Fruit fly (Drosophila melanogaster) whole organism, embryonic: Measurements from ENCODE around the gene H.

Source experiments
- Asciz ChIP-seq: fragments of 200-800 bp; sonication (Bioruptor generic); optimal IDR thresholded peaks from 2 replicates; lab custom pipeline; 2017; ENCODE audit warnings: missing biosample characterization, mild to moderate bottlenecking, missing genetic modification characterization, missing genetic modification reagents
- Atf-2 ChIP-seq: fragments of 200-800 bp; sonication (Bioruptor generic); optimal IDR thresholded peaks from 2 replicates; lab custom pipeline; 2016; ENCODE audit warnings: missing biosample characterization, missing genetic modification characterization
- Awh ChIP-seq: fragments of 200-800 bp; sonication (Bioruptor generic); IDR thresholded peaks from 2 replicates; pipeline ENCODE4, ENCODE4 v1.3.6; 2022; ENCODE audit warnings: missing biosample characterization, missing genetic modification characterization
- Bgb ChIP-seq: fragments of 200-800 bp; sonication (Bioruptor generic); IDR thresholded peaks from 2 replicates; pipeline ENCODE4 v1.3.6; 2022; ENCODE audit warnings: missing biosample characterization, missing genetic modification characterization; ENCODE audit not compliant: partially characterized antibody
- CG1024 ChIP-seq: fragments of 200-800 bp; sonication (Bioruptor generic); IDR thresholded peaks from 2 replicates; pipeline ENCODE4 v1.3.6; 2022; ENCODE audit warnings: missing biosample characterization, missing genetic modification characterization
- CG10267 ChIP-seq: fragments of 200-800 bp; sonication (Bioruptor generic); optimal IDR thresholded peaks from 2 replicates; lab custom pipeline; 2018; ENCODE audit warnings: missing biosample characterization, mild to moderate bottlenecking, missing genetic modification characterization, moderate library complexity
- CG10565 ChIP-seq: fragments of 200-800 bp; sonication (Bioruptor generic); optimal IDR thresholded peaks from 3 replicates; lab custom pipeline; 2016; ENCODE audit warnings: missing biosample characterization, mild to moderate bottlenecking, missing genetic modification characterization
- CG10959 ChIP-seq: fragments of 200-800 bp; sonication (Bioruptor generic); IDR thresholded peaks from 2 replicates; pipeline ENCODE4 v1.3.6; 2022; ENCODE audit warnings: missing biosample characterization, missing genetic modification characterization
- CG11247 ChIP-seq: fragments of 200-800 bp; sonication (Bioruptor generic); IDR thresholded peaks from 2 replicates; pipeline ENCODE4 v1.3.6; 2022; ENCODE audit warnings: missing biosample characterization, missing genetic modification characterization
- CG11398 ChIP-seq: fragments of 200-800 bp; sonication (Bioruptor generic); optimal IDR thresholded peaks from 2 replicates; lab custom pipeline; 2016; ENCODE audit warnings: missing biosample characterization, missing genetic modification characterization
- CG12104 ChIP-seq: fragments of 200-800 bp; sonication (Bioruptor generic); optimal IDR thresholded peaks from 3 replicates; lab custom pipeline; 2016; ENCODE audit warnings: missing biosample characterization, missing genetic modification characterization
- CG12299 ChIP-seq: fragments of 200-800 bp; sonication (Bioruptor generic); optimal IDR thresholded peaks from 2 replicates; lab custom pipeline; 2018; ENCODE audit warnings: missing biosample characterization, mild to moderate bottlenecking, missing genetic modification characterization
- CG13287 ChIP-seq: fragments of 200-800 bp; sonication (Bioruptor generic); IDR thresholded peaks from 2 replicates; pipeline ENCODE4 v1.3.6; 2022; ENCODE audit warnings: missing biosample characterization, missing genetic modification characterization; ENCODE audit not compliant: partially characterized antibody
- CG13424 ChIP-seq: fragments of 200-800 bp; sonication (Bioruptor generic); optimal IDR thresholded peaks from 2 replicates; lab custom pipeline; 2019; ENCODE audit warnings: missing biosample characterization, mild to moderate bottlenecking, missing genetic modification characterization, moderate library complexity
- CG13624 ChIP-seq: fragments of 200-800 bp; sonication (Bioruptor generic); optimal IDR thresholded peaks from 2 replicates; lab custom pipeline; 2016; ENCODE audit warnings: missing biosample characterization, missing genetic modification characterization
- CG13894 ChIP-seq: fragments of 200-800 bp; sonication (Bioruptor generic); optimal IDR thresholded peaks from 3 replicates; lab custom pipeline; 2018; ENCODE audit warnings: missing biosample characterization, mild to moderate bottlenecking, missing genetic modification characterization, moderate library complexity
- CG14014 ChIP-seq: fragments of 200-800 bp; sonication (Bioruptor generic); IDR thresholded peaks from 2 replicates; pipeline ENCODE4 v1.3.6; 2022; ENCODE audit warnings: missing biosample characterization, missing genetic modification characterization
- CG14667 ChIP-seq: fragments of 200-800 bp; sonication (Bioruptor generic); IDR thresholded peaks from 2 replicates; pipeline ENCODE4 v1.3.6; 2022; ENCODE audit warnings: missing biosample characterization, missing genetic modification characterization
- CG4707 ChIP-seq: fragments of 200-800 bp; sonication (Bioruptor generic); optimal IDR thresholded peaks from 2 replicates; lab custom pipeline; 2018; ENCODE audit warnings: missing biosample characterization, mild to moderate bottlenecking, missing genetic modification characterization, moderate library complexity
- CG8944 ChIP-seq: fragments of 200-800 bp; sonication (Bioruptor generic); optimal IDR thresholded peaks from 3 replicates; lab custom pipeline; 2016; ENCODE audit warnings: missing biosample characterization, missing genetic modification characterization
- CTCF ChIP-seq: fragments of 200-800 bp; sonication (Bioruptor generic); optimal IDR thresholded peaks from 2 replicates; lab custom pipeline; 2017; ENCODE audit warnings: missing biosample characterization, mild to moderate bottlenecking, missing genetic modification characterization, moderate library complexity
- Dp ChIP-seq: fragments of 200-800 bp; sonication (Bioruptor generic); optimal IDR thresholded peaks from 2 replicates; lab custom pipeline; 2018; ENCODE audit warnings: missing biosample characterization, mild to moderate bottlenecking, missing genetic modification characterization, moderate library complexity
- HLHmδ ChIP-seq: fragments of 200-800 bp; sonication (Bioruptor generic); optimal IDR thresholded peaks from 2 replicates; lab custom pipeline; 2018; ENCODE audit warnings: missing biosample characterization, mild to moderate bottlenecking, missing genetic modification characterization, moderate library complexity
- HmgZ ChIP-seq: fragments of 200-800 bp; sonication (Bioruptor generic); optimal IDR thresholded peaks from 2 replicates; lab custom pipeline; 2018; ENCODE audit warnings: missing biosample characterization, mild to moderate bottlenecking, missing genetic modification characterization
- Hmr ChIP-seq: fragments of 200-800 bp; sonication (Bioruptor generic); optimal IDR thresholded peaks from 3 replicates; lab custom pipeline; 2017; ENCODE audit warnings: mild to moderate bottlenecking, missing biosample characterization, missing genetic modification reagents, missing genetic modification characterization
- Jarid2 ChIP-seq: fragments of 200-800 bp; sonication (Bioruptor generic); optimal IDR thresholded peaks from 3 replicates; lab custom pipeline; 2017; ENCODE audit warnings: mild to moderate bottlenecking, missing biosample characterization, missing genetic modification reagents, missing genetic modification characterization
- NFAT ChIP-seq: fragments of 200-800 bp; sonication (Bioruptor generic); IDR thresholded peaks from 2 replicates; pipeline ENCODE4 v1.3.6; 2022; ENCODE audit warnings: missing biosample characterization, missing genetic modification characterization
- Nf-YA ChIP-seq: fragments of 200-800 bp; sonication (Bioruptor generic); IDR thresholded peaks from 2 replicates; pipeline ENCODE4 v1.3.6; 2022; ENCODE audit warnings: missing biosample characterization, missing genetic modification characterization
- Ravus ChIP-seq: fragments of 200-800 bp; sonication (Bioruptor generic); IDR thresholded peaks from 2 replicates; pipeline ENCODE4 v1.3.6; 2022; ENCODE audit warnings: missing biosample characterization, missing genetic modification characterization
- Sox102F ChIP-seq: fragments of 200-800 bp; sonication (Bioruptor generic); optimal IDR thresholded peaks from 2 replicates; lab custom pipeline; 2018; ENCODE audit warnings: missing biosample characterization, mild to moderate bottlenecking, missing genetic modification characterization, moderate library complexity
- Spps ChIP-seq: fragments of 200-800 bp; sonication (Bioruptor generic); optimal IDR thresholded peaks from 2 replicates; lab custom pipeline; 2018; ENCODE audit warnings: missing biosample characterization, mild to moderate bottlenecking, missing genetic modification characterization
- TFAM ChIP-seq: fragments of 200-800 bp; sonication (Bioruptor generic); optimal IDR thresholded peaks from 2 replicates; lab custom pipeline; 2017; ENCODE audit warnings: missing biosample characterization, missing genetic modification characterization, inconsistent platforms
- crp ChIP-seq, 2 experiments: fragments of 200-800 bp; sonication (Bioruptor generic); optimal IDR thresholded peaks; 2 replicates in 1 of 2; 3 replicates in 1 of 2; lab custom pipeline; 2017; ENCODE audit warnings: missing biosample characterization in 2 of 2, missing genetic modification characterization in 2 of 2, mild to moderate bottlenecking in 1 of 2, moderate library complexity in 1 of 2
- dysf ChIP-seq: fragments of 200-800 bp; sonication (Bioruptor generic); IDR thresholded peaks from 3 replicates; pipeline ENCODE4 v1.3.6; 2022; ENCODE audit warnings: missing biosample characterization, missing genetic modification characterization
- en ChIP-seq: fragments of 200-800 bp; sonication (Bioruptor generic); optimal IDR thresholded peaks from 2 replicates; lab custom pipeline; 2016; ENCODE audit warnings: missing biosample characterization, missing genetic modification characterization
- fd64A ChIP-seq: fragments of 200-800 bp; sonication (Bioruptor generic); optimal IDR thresholded peaks from 3 replicates; lab custom pipeline; 2018; ENCODE audit warnings: missing biosample characterization, mild to moderate bottlenecking, missing genetic modification characterization
- gcm ChIP-seq: fragments of 200-800 bp; sonication (Bioruptor generic); optimal IDR thresholded peaks from 2 replicates; lab custom pipeline; 2019; ENCODE audit warnings: missing biosample characterization, mild to moderate bottlenecking, missing genetic modification characterization, moderate library complexity
- gem ChIP-seq: fragments of 200-800 bp; sonication (Bioruptor generic); optimal IDR thresholded peaks from 2 replicates; lab custom pipeline; 2019; ENCODE audit warnings: missing biosample characterization, mild to moderate bottlenecking, missing genetic modification characterization, moderate library complexity
- gfzf ChIP-seq: fragments of 200-800 bp; sonication (Bioruptor generic); optimal IDR thresholded peaks from 2 replicates; lab custom pipeline; 2016; ENCODE audit warnings: missing biosample characterization, mild to moderate bottlenecking, missing genetic modification characterization, moderate library complexity
- ind ChIP-seq: fragments of 200-800 bp; sonication (Bioruptor generic); optimal IDR thresholded peaks from 3 replicates; lab custom pipeline; 2016; ENCODE audit warnings: missing biosample characterization, missing genetic modification characterization
- jing ChIP-seq: fragments of 200-800 bp; sonication (Bioruptor generic); optimal IDR thresholded peaks from 2 replicates; lab custom pipeline; 2018; ENCODE audit warnings: missing biosample characterization, mild to moderate bottlenecking, missing genetic modification characterization
- kni ChIP-seq: fragments of 200-800 bp; sonication (Bioruptor generic); optimal IDR thresholded peaks from 3 replicates; lab custom pipeline; 2017; ENCODE audit warnings: mild to moderate bottlenecking, missing biosample characterization, missing genetic modification reagents, missing genetic modification characterization
- knrl ChIP-seq: fragments of 200-800 bp; sonication (Bioruptor generic); IDR thresholded peaks from 3 replicates; pipeline ENCODE4 v1.3.6; 2022; ENCODE audit warnings: missing biosample characterization, missing genetic modification characterization; ENCODE audit not compliant: partially characterized antibody
- luna ChIP-seq: fragments of 200-800 bp; sonication (Bioruptor generic); optimal IDR thresholded peaks from 2 replicates; lab custom pipeline; 2016; ENCODE audit warnings: missing biosample characterization, missing genetic modification characterization
- peb ChIP-seq: fragments of 200-800 bp; sonication (Bioruptor generic); IDR thresholded peaks from 2 replicates; pipeline ENCODE4 v1.3.6; 2022; ENCODE audit warnings: missing biosample characterization, missing genetic modification characterization
- tio ChIP-seq: fragments of 200-800 bp; sonication (Bioruptor generic); optimal IDR thresholded peaks from 2 replicates; lab custom pipeline; 2017; ENCODE audit warnings: missing biosample characterization, missing genetic modification characterization, inconsistent platforms
- tll ChIP-seq, 2 experiments: fragments of 200-800 bp in 1 of 2; fragments of >200 bp in 1 of 2; sonication (Bioruptor generic) in 1 of 2; optimal IDR thresholded peaks; 2 replicates each; lab custom pipeline; 2017 to 2019; ENCODE audit warnings: missing biosample characterization in 2 of 2, missing genetic modification characterization in 2 of 2, mild to moderate bottlenecking in 1 of 2, moderate library complexity in 1 of 2
- tna ChIP-seq: fragments of 200-800 bp; sonication (Bioruptor generic); IDR thresholded peaks from 2 replicates; pipeline ENCODE4 v1.3.6; 2022; ENCODE audit warnings: missing biosample characterization, missing genetic modification characterization; ENCODE audit not compliant: partially characterized antibody
- tup ChIP-seq: fragments of 200-800 bp; sonication (Bioruptor generic); optimal IDR thresholded peaks from 2 replicates; lab custom pipeline; 2016; ENCODE audit warnings: missing biosample characterization, mild to moderate bottlenecking, missing genetic modification characterization, moderate library complexity
- zfh1 ChIP-seq: fragments of 200-800 bp; sonication (Bioruptor generic); IDR thresholded peaks from 3 replicates; pipeline ENCODE4 v1.3.6; 2022; ENCODE audit warnings: missing biosample characterization, missing genetic modification characterization

Gene H

dm6 chr3R:20633984-20634446 is 12.3 kb downstream of the H start (continued):
- TF ChIP-seq Nf-YA (GFP tag; lab: Robert Waterston, UW) (0 out of 2 replicates have a peak, but pooled peaks have one; percentile 11), HLHmδ (GFP tag; lab: Kevin White, UChicago) (no peak), Bgb (GFP tag; lab: Robert Waterston, UW) (no peak), gem (no peak), CG12104 (GFP tag; lab: Kevin White, UChicago) (peak; percentile 34), CG12299 (peak; percentile 54), Hmr (GFP tag; lab: Kevin White, UChicago) (no peak), dysf (peak; percentile 78), CG13424 (tag; lab: Kevin White, UChicago) (peak; percentile 72), CG8944 (GFP tag; lab: Kevin White, UChicago) (peak; percentile 78), TFAM (no peak), CG14667 (GFP tag; lab: Robert Waterston, UW) (peak; percentile 28; the same call in 1 of the 2 replicates), Spps (tag; lab: Kevin White, UChicago) (peak; percentile 31), CG13894 (tag; lab: Kevin White, UChicago) (no peak), CG10565 (GFP tag; lab: Kevin White, UChicago) (no peak), HmgZ (peak; percentile 80), Atf-2 (GFP tag; lab: Kevin White, UChicago) (peak; percentile 38), CG10959 (GFP tag; lab: Robert Waterston, UW) (no peak), Jarid2 (no peak), CG13287 (GFP tag; lab: Robert Waterston, UW) (no peak; the same call in 1 of the 2 replicates), CG4707 (GFP tag; lab: Kevin White, UChicago) (no peak), Dp (GFP tag; lab: Kevin White, UChicago) (no peak), Sox102F (GFP tag; lab: Kevin White, UChicago) (no peak), CG1024 (GFP tag; lab: Robert Waterston, UW) (0 out of 2 replicates have a peak, but pooled peaks have one; percentile 21), Ravus (GFP tag; lab: Robert Waterston, UW) (peak; percentile 21), tup (GFP tag; lab: Kevin White, UChicago) (peak; percentile 9), tio (GFP tag; lab: Kevin White, UChicago) (no peak), CG13624 (GFP tag; lab: Kevin White, UChicago) (peak; percentile 77), kni (no peak), zfh1 (GFP tag; lab: Robert Waterston, UW) (peak; percentile 62), crp (GFP tag; optimal IDR thresholded peaks at IDR 0.05; lab: Kevin White, UChicago) (no peak), Awh (GFP tag; lab: Robert Waterston, UW) (0 out of 2 replicates have a peak, but pooled peaks have one; percentile 39), NFAT (GFP tag; lab: Robert Waterston, UW) (peak; percentile 42; the same call in 1 of the 2 replicates), tll (GFP tag; optimal IDR thresholded peaks at IDR 0.05; lab: Kevin White, UChicago) (no peak), CG14014 (GFP tag; lab: Robert Waterston, UW) (peak; percentile 68), peb (GFP tag; lab: Robert Waterston, UW) (0 out of 2 replicates have a peak, but pooled peaks have one; percentile 24), en (GFP tag; lab: Kevin White, UChicago) (peak; percentile 6), ind (GFP tag; lab: Kevin White, UChicago) (peak; percentile 80), CG11398 (peak; percentile 43), gfzf (GFP tag; lab: Kevin White, UChicago) (no peak), Asciz (GFP tag; lab: Kevin White, UChicago) (no peak), luna (GFP tag; lab: Kevin White, UChicago) (peak; percentile 6), CG10267 (tag; lab: Kevin White, UChicago) (no peak), CG11247 (GFP tag; lab: Robert Waterston, UW) (peak; percentile 59), knrl (GFP tag; lab: Robert Waterston, UW) (no peak), fd64A (GFP tag; lab: Kevin White, UChicago) (no peak), tna (GFP tag; lab: Robert Waterston, UW) (no peak), jing (peak; percentile 32), gcm (GFP tag; lab: Kevin White, UChicago) (no peak), CTCF (no peak)
